Worm (Caenorhabditis elegans): ENCODE data around the gene spp-26.

DNA sequence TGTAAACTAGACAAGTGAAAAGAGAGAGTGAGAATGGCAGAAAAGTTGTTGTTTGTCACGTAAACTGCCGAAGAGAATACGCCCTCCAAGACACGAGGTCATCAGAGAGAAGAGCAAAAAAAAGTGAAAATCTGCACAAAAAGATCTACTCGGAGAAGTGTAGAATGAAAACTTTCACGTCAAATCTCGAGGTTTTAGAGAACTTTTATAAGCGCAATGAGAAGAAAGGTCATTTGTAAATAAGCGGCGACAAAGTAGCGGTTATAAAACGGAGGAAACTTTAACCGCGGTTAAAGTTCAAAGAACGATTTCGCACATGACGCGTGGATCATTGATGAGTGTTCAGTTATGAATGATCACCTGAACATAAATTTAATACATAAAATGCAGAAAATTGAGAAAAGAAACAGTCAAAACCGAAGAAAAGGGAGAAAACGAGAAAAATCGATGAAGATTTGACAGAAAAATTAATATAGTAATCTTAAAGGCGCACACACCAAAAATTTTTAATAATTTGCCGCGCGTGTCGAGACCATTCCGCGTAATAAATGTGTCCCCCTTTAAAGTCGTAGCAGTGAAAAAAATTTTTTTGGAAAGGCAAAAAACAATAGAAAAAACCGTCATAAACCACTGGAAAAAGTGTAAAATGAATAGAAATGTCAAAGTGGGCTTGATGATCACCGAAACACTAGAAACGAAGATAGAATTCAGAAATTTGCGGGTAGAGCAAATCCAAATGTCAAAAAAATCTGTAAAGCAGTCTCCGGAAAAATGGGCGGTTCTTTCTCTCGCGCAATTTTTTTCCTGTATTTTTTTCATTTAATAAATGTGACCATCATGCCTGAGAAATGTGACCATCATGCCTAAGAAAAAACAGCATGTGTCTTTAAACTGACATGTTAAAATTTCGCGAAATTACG is 41.4 kb downstream of the spp-26 start:
- no peak for TF ChIP-seq ama-1 (optimal IDR thresholded peaks at IDR 0.05)
- TF ChIP-seq npax-4 (tag; optimal IDR thresholded peaks at IDR 0.05): no peak

Data from whole organism, late embryonic.